Fruit fly (Drosophila melanogaster) whole organism, embryonic: ENCODE data around the gene DCTN6-p27.

Experiments used
- Bteb2 ChIP-seq: fragments of 200-800 bp; sonication (Bioruptor generic); optimal IDR thresholded peaks from 2 replicates; lab custom pipeline; 2016; ENCODE audit warnings: missing biosample characterization, missing genetic modification characterization
- CG10959 ChIP-seq: fragments of 200-800 bp; sonication (Bioruptor generic); IDR thresholded peaks from 2 replicates; pipeline ENCODE4 v1.3.6; 2022; ENCODE audit warnings: missing biosample characterization, missing genetic modification characterization
- CG12391 ChIP-seq: fragments of 200-800 bp; sonication (Bioruptor generic); optimal IDR thresholded peaks from 3 replicates; lab custom pipeline; 2018; ENCODE audit warnings: missing biosample characterization, mild to moderate bottlenecking, missing genetic modification characterization, moderate library complexity
- CG12769 ChIP-seq: fragments of 200-800 bp; sonication (Bioruptor generic); optimal IDR thresholded peaks from 2 replicates; lab custom pipeline; 2019; ENCODE audit warnings: missing biosample characterization, mild to moderate bottlenecking, missing genetic modification characterization, moderate library complexity
- CG13287 ChIP-seq: fragments of 200-800 bp; sonication (Bioruptor generic); IDR thresholded peaks from 2 replicates; pipeline ENCODE4 v1.3.6; 2022; ENCODE audit warnings: missing biosample characterization, missing genetic modification characterization; ENCODE audit not compliant: partially characterized antibody
- CG13894 ChIP-seq: fragments of 200-800 bp; sonication (Bioruptor generic); optimal IDR thresholded peaks from 3 replicates; lab custom pipeline; 2018; ENCODE audit warnings: missing biosample characterization, mild to moderate bottlenecking, missing genetic modification characterization, moderate library complexity
- CG17385 ChIP-seq: fragments of 200-800 bp; sonication (Bioruptor generic); optimal IDR thresholded peaks from 3 replicates; lab custom pipeline; 2018; ENCODE audit warnings: missing biosample characterization, mild to moderate bottlenecking, missing genetic modification characterization
- CG1832 ChIP-seq: fragments of 200-800 bp; sonication (Bioruptor generic); optimal IDR thresholded peaks from 2 replicates; lab custom pipeline; 2017; ENCODE audit warnings: missing biosample characterization, mild to moderate bottlenecking, missing genetic modification characterization, inconsistent platforms
- CG3163 ChIP-seq: fragments of 200-800 bp; sonication (Bioruptor generic); optimal IDR thresholded peaks from 3 replicates; lab custom pipeline; 2016; ENCODE audit warnings: missing biosample characterization, missing genetic modification characterization
- CG3847 ChIP-seq: fragments of 200-800 bp; sonication (Bioruptor generic); IDR thresholded peaks from 2 replicates; pipeline ENCODE4 v1.3.6; 2022; ENCODE audit warnings: missing biosample characterization, missing genetic modification characterization
- CG42726 ChIP-seq: fragments of 200-800 bp; sonication (Bioruptor generic); IDR thresholded peaks from 2 replicates; pipeline ENCODE4 v1.3.6; 2022; ENCODE audit warnings: missing biosample characterization, missing genetic modification characterization; ENCODE audit not compliant: partially characterized antibody
- CG4282 ChIP-seq: fragments of 200-800 bp; sonication (Bioruptor generic); optimal IDR thresholded peaks from 2 replicates; lab custom pipeline; 2016; ENCODE audit warnings: missing biosample characterization, missing genetic modification characterization
- CG4360 ChIP-seq: fragments of 200-800 bp; sonication (Bioruptor generic); IDR thresholded peaks from 2 replicates; pipeline ENCODE4 v1.3.6; 2022; ENCODE audit warnings: missing biosample characterization, missing genetic modification characterization
- CG5953 ChIP-seq: fragments of 200-800 bp; sonication (Bioruptor generic); IDR thresholded peaks from 2 replicates; pipeline ENCODE4 v1.3.6; 2022; ENCODE audit warnings: missing biosample characterization, missing genetic modification characterization
- CG9437 ChIP-seq: fragments of 200-800 bp; sonication (Bioruptor generic); optimal IDR thresholded peaks from 2 replicates; lab custom pipeline; 2018; ENCODE audit warnings: missing biosample characterization, mild to moderate bottlenecking, missing genetic modification characterization
- CG9817 ChIP-seq: fragments of 200-800 bp; sonication (Bioruptor generic); optimal IDR thresholded peaks from 2 replicates; lab custom pipeline; 2018; ENCODE audit warnings: missing biosample characterization, mild to moderate bottlenecking, missing genetic modification characterization, moderate library complexity
- CG9932 ChIP-seq: fragments of 200-800 bp; sonication (Bioruptor generic); IDR thresholded peaks from 2 replicates; pipeline ENCODE4 v1.3.6; 2022; ENCODE audit warnings: missing biosample characterization, missing genetic modification characterization
- D ChIP-seq, 2 experiments: fragments of 200-800 bp in 1 of 2; fragments of >200 bp in 1 of 2; sonication (Bioruptor generic) in 1 of 2; optimal IDR thresholded peaks; 2 replicates in 1 of 2; 3 replicates in 1 of 2; lab custom pipeline; 2017; ENCODE audit warnings: mild to moderate bottlenecking in 1 of 2, missing biosample characterization in 1 of 2, missing genetic modification characterization in 1 of 2, missing genetic modification reagents in 1 of 2
- Dip3 ChIP-seq: fragments of 200-800 bp; sonication (Bioruptor generic); optimal IDR thresholded peaks from 3 replicates; lab custom pipeline; 2016; ENCODE audit warnings: missing biosample characterization, missing genetic modification characterization
- Eip74EF ChIP-seq, 2 experiments: fragments of 200-800 bp in 1 of 2; fragments of >200 bp in 1 of 2; sonication (Bioruptor generic) in 1 of 2; optimal IDR thresholded peaks; 2 replicates each; lab custom pipeline; 2017 to 2019; ENCODE audit warnings: missing biosample characterization in 2 of 2, missing genetic modification characterization in 2 of 2, mild to moderate bottlenecking in 1 of 2, moderate library complexity in 1 of 2
- Gug ChIP-seq: fragments of 200-800 bp; sonication (Bioruptor generic); IDR thresholded peaks from 4 replicates; pipeline ENCODE4 v1.3.6; 2022; ENCODE audit warnings: missing biosample characterization, missing genetic modification characterization
- HLHmδ ChIP-seq: fragments of 200-800 bp; sonication (Bioruptor generic); optimal IDR thresholded peaks from 2 replicates; lab custom pipeline; 2018; ENCODE audit warnings: missing biosample characterization, mild to moderate bottlenecking, missing genetic modification characterization, moderate library complexity
- Med ChIP-seq: fragments of 200-800 bp; sonication (Bioruptor generic); peaks from one replicate; lab custom pipeline; 2016; ENCODE audit warnings: missing biosample characterization, missing genetic modification characterization, mild to moderate bottlenecking, inconsistent platforms, moderate library complexity
- Poxn ChIP-seq: fragments of 200-800 bp; sonication (Bioruptor generic); IDR thresholded peaks from 2 replicates; pipeline ENCODE4 v1.3.6; 2022; ENCODE audit warnings: missing biosample characterization, missing genetic modification characterization
- Side ChIP-seq: fragments of 200-800 bp; sonication (Bioruptor generic); optimal IDR thresholded peaks from 2 replicates; lab custom pipeline; 2016; ENCODE audit warnings: missing biosample characterization, missing genetic modification characterization
- Taf1 ChIP-seq: fragments of 200-800 bp; sonication (Bioruptor generic); IDR thresholded peaks from 2 replicates; pipeline ENCODE4 v1.3.6; 2022; ENCODE audit warnings: missing biosample characterization, missing genetic modification characterization
- abd-A ChIP-seq: fragments of 200-800 bp; sonication (Bioruptor generic); optimal IDR thresholded peaks from 3 replicates; lab custom pipeline; 2019; ENCODE audit warnings: missing biosample characterization, mild to moderate bottlenecking, missing genetic modification characterization, moderate library complexity
- da ChIP-seq: fragments of 200-800 bp; sonication (Bioruptor generic); optimal IDR thresholded peaks from 2 replicates; lab custom pipeline; 2016; ENCODE audit warnings: missing biosample characterization, missing genetic modification characterization
- dmrt11E ChIP-seq: fragments of 200-800 bp; sonication (Bioruptor generic); optimal IDR thresholded peaks from 3 replicates; lab custom pipeline; 2018; ENCODE audit warnings: missing biosample characterization, mild to moderate bottlenecking, missing genetic modification characterization, moderate library complexity
- grau ChIP-seq: fragments of 200-800 bp; optimal IDR thresholded peaks from 3 replicates; lab custom pipeline; 2019; ENCODE audit warnings: missing biosample characterization, mild to moderate bottlenecking, missing genetic modification characterization, moderate library complexity
- gro ChIP-seq: fragments of 200-800 bp; sonication (Bioruptor generic); optimal IDR thresholded peaks from 2 replicates; lab custom pipeline; 2016; ENCODE audit warnings: missing biosample characterization, missing genetic modification characterization
- insv ChIP-seq, 2 experiments: fragments of 200-800 bp; sonication (Bioruptor generic); optimal IDR thresholded peaks; 3 replicates each; lab custom pipeline; 2016 to 2018; ENCODE audit warnings: missing biosample characterization in 2 of 2, missing genetic modification characterization in 2 of 2
- knrl ChIP-seq: fragments of 200-800 bp; sonication (Bioruptor generic); IDR thresholded peaks from 3 replicates; pipeline ENCODE4 v1.3.6; 2022; ENCODE audit warnings: missing biosample characterization, missing genetic modification characterization; ENCODE audit not compliant: partially characterized antibody
- pfk ChIP-seq: fragments of 200-800 bp; sonication (Bioruptor generic); optimal IDR thresholded peaks from 2 replicates; lab custom pipeline; 2018; ENCODE audit warnings: missing biosample characterization, mild to moderate bottlenecking, missing genetic modification characterization, moderate library complexity
- prd ChIP-seq, 3 experiments: fragments of >200 bp in 2 of 3; fragments of 200-800 bp in 1 of 3; sonication (Bioruptor generic) in 1 of 3; optimal IDR thresholded peaks in 2 of 3; IDR thresholded peaks in 1 of 3; 2 replicates in 2 of 3; 3 replicates in 1 of 3; pipeline versions ENCODE4 v1.3.6 to Lab custom; 2017 to 2022; ENCODE audit warnings: missing biosample characterization in 1 of 3, missing genetic modification characterization in 1 of 3
- rib ChIP-seq: fragments of 200-800 bp; sonication (Bioruptor generic); IDR thresholded peaks from 2 replicates; pipeline ENCODE4 v1.3.6; 2022; ENCODE audit warnings: missing biosample characterization, missing genetic modification characterization
- ro ChIP-seq: fragments of 200-800 bp; sonication (Bioruptor generic); IDR thresholded peaks from 2 replicates; pipeline ENCODE4 v1.3.6; 2022; ENCODE audit warnings: missing biosample characterization, missing genetic modification characterization
- sd ChIP-seq: fragments of 200-800 bp; sonication (Bioruptor generic); optimal IDR thresholded peaks from 3 replicates; lab custom pipeline; 2018; ENCODE audit warnings: missing biosample characterization, mild to moderate bottlenecking, missing genetic modification characterization, moderate library complexity
- sens ChIP-seq: fragments of 200-800 bp; sonication (Bioruptor generic); peaks from one replicate; lab custom pipeline; 2016; ENCODE audit warnings: missing biosample characterization, missing genetic modification characterization
- sob ChIP-seq: fragments of 200-800 bp; sonication (Bioruptor generic); IDR thresholded peaks from 2 replicates; pipeline ENCODE4 v1.3.6; 2022; ENCODE audit warnings: missing biosample characterization, missing genetic modification characterization
- stc ChIP-seq: fragments of 200-800 bp; sonication (Bioruptor generic); IDR thresholded peaks from 2 replicates; pipeline ENCODE4 v1.3.6; 2022; ENCODE audit warnings: missing biosample characterization, missing genetic modification characterization
- tna ChIP-seq: fragments of 200-800 bp; sonication (Bioruptor generic); IDR thresholded peaks from 2 replicates; pipeline ENCODE4 v1.3.6; 2022; ENCODE audit warnings: missing biosample characterization, missing genetic modification characterization; ENCODE audit not compliant: partially characterized antibody
- wek ChIP-seq: fragments of 200-800 bp; sonication (Bioruptor generic); optimal IDR thresholded peaks from 3 replicates; lab custom pipeline; 2018; ENCODE audit warnings: missing biosample characterization, mild to moderate bottlenecking, missing genetic modification characterization, moderate library complexity

Gene DCTN6-p27

dm6 chr2L:19158679-19159551 lies 26.8 kb downstream of the DCTN6-p27 start (continued):
- TF ChIP-seq D (optimal IDR thresholded peaks at IDR 0.05; lab: Kevin White, UChicago) (peak; percentile 82), D (GFP tag; optimal IDR thresholded peaks at IDR 0.05; lab: Kevin White, UChicago) (peak; percentile 13), Taf1 (GFP tag; lab: Robert Waterston, UW) (no peak), da (GFP tag; lab: Kevin White, UChicago) (no peak), CG17385 (GFP tag; lab: Kevin White, UChicago) (peak; percentile 91), CG12391 (tag; lab: Kevin White, UChicago) (peak; percentile 34)
- TF ChIP-seq, all 482 proteins: peak for 174

DNA sequence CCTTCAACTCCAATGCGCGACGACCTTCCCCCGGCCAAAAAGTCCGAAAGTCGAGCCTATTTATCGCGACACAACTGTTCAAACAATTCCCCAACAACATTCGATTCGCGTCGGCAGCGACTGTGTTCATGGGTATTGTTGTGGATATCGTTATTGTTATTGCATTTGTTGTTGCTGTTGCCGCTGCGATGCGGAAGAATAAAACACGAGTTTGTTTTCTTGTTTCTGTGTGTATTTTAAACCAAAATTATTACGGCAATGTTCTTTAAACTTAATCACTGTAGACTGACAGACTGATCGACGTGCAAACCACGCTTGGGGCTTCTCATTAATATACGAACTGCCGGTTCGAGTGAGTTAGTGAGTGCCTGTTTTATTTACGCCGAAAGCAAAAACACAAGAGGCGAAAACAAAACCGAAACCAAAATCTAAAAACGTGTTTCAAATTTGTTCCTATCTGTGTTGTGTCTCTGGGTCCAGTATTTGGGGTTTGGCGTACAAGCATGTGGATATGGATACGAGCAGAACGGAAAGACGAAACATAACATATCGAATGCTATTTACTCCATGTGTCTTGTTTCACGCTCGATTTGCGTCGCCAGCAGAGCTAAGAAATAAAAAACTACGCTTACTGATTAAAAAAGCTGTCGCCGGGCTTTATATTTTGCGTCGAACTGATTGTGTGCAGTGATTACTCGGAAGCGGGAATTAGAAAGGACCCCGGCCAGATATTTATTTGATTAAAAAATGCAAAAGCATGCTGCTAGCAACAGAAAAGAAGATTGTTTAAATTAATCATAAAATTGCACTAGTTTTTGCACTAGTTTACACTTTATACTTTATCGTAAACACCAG lies 27.7 kb downstream of the DCTN6-p27 start:
- 0 out of 2 replicates have a peak, but pooled peaks have one; percentile 2 for TF ChIP-seq sob (GFP tag; lab: Robert Waterston, UW)
- peak; percentile 65 for TF ChIP-seq sens (GFP tag; lab: Kevin White, UChicago)
- TF ChIP-seq CG3847 (GFP tag; lab: Robert Waterston, UW) = 0 out of 2 replicates have a peak, but pooled peaks have one; percentile 28
- no peak for TF ChIP-seq Bteb2 (GFP tag; lab: Kevin White, UChicago)
- no peak for TF ChIP-seq tna (GFP tag; lab: Robert Waterston, UW)
- no peak for TF ChIP-seq insv (GFP tag; optimal IDR thresholded peaks at IDR 0.05; lab: Kevin White, UChicago)
- peak; percentile 43 for TF ChIP-seq HLHmδ (GFP tag; lab: Kevin White, UChicago)
- TF ChIP-seq CG5953 = no peak
- no peak for TF ChIP-seq CG1832 (GFP tag; lab: Kevin White, UChicago)
- TF ChIP-seq dmrt11E (tag; lab: Kevin White, UChicago) = no peak
- no peak for TF ChIP-seq CG13287 (GFP tag; lab: Robert Waterston, UW)
- peak; percentile 17 for TF ChIP-seq CG12769 (tag; lab: Kevin White, UChicago)
- no peak for TF ChIP-seq prd (optimal IDR thresholded peaks at IDR 0.05; lab: Kevin White, UChicago)
- no peak for TF ChIP-seq prd (GFP tag; IDR thresholded peaks at IDR 0.05; lab: Robert Waterston, UW)
- TF ChIP-seq CG3163 (GFP tag; lab: Kevin White, UChicago) = no peak
- TF ChIP-seq CG9437 (GFP tag; lab: Kevin White, UChicago) = peak; percentile 6
- peak; percentile 84 for TF ChIP-seq pfk (GFP tag; lab: Kevin White, UChicago)
- peak; percentile 50 for TF ChIP-seq Med
- TF ChIP-seq CG9817 = no peak
- TF ChIP-seq wek (GFP tag; lab: Kevin White, UChicago) = no peak
- TF ChIP-seq sd (tag; lab: Kevin White, UChicago) = peak; percentile 37
- TF ChIP-seq grau (tag; lab: Kevin White, UChicago) = peak; percentile 26
- no peak for TF ChIP-seq gro (GFP tag; lab: Kevin White, UChicago)
- peak; percentile 60 for TF ChIP-seq CG4360 (GFP tag; lab: Robert Waterston, UW)
- 0 out of 2 replicates have a peak, but pooled peaks have one; percentile 2 for TF ChIP-seq stc (GFP tag; lab: Robert Waterston, UW)
- no peak for TF ChIP-seq Gug (GFP tag; lab: Robert Waterston, UW)
- 0 out of 2 replicates have a peak, but pooled peaks have one; percentile 29 for TF ChIP-seq rib
- peak; percentile 2 for TF ChIP-seq CG13894 (tag; lab: Kevin White, UChicago)
- TF ChIP-seq Eip74EF (GFP tag; optimal IDR thresholded peaks at IDR 0.05; lab: Kevin White, UChicago) = peak in 1 of 2 experiments; percentile 71
- no peak for TF ChIP-seq CG10959 (GFP tag; lab: Robert Waterston, UW)
- no peak for TF ChIP-seq CG42726
- no peak for TF ChIP-seq Dip3 (GFP tag; lab: Kevin White, UChicago)
- peak; percentile 54 for TF ChIP-seq abd-A
- no peak for TF ChIP-seq knrl (GFP tag; lab: Robert Waterston, UW)
- 0 out of 2 replicates have a peak, but pooled peaks have one; percentile 37 for TF ChIP-seq CG9932 (GFP tag; lab: Robert Waterston, UW)
- TF ChIP-seq CG4282 (GFP tag; lab: Kevin White, UChicago) = no peak
- TF ChIP-seq Side (GFP tag; lab: Kevin White, UChicago) = no peak
- TF ChIP-seq ro = 0 out of 2 replicates have a peak, but pooled peaks have one; percentile 5
- TF ChIP-seq Poxn = no peak
